Fruit fly (Drosophila melanogaster): Measurements from ENCODE around the gene CG14543.
A peak's percentile ranks its signal among the peaks of the same experiment; 100 is the strongest.

The CG14543 gene

DNA sequence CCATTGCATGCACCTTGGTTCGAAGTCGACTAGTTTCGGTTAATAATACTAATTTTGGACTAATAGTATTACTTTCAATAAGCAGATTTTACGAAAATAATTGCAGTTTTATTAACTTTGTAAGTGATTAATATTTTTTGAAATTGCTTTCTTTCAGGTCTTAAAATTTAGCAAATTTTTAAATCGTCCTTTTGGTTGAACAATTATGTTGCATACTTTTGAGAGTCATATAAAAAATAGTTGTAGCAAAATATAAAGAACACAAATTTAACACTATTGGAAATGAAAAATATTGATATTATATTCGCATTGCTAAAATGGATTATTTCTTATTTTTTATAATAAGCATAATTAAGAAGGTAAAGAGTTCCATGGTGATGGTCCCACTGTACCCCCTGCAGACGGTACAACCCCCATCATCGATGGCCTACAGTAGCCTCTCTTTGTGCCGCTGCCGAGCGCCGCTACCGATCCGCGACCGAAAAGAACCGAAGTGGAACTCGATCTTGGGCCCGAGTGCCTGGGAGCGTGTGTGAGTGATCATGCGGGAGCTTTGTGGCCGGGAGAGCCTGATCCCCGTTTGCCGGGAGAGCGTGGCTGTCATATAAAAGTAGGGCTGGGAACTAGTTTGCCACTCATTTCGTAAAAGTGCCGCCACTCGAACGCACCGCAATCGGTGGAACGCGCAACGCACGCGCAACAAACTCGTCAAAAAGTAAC, 35.1 kb upstream of the CG14543 start (continued):
- TF ChIP-seq tx (GFP tag; optimal IDR thresholded peaks at IDR 0.05) = peak; percentile 76
- peak; percentile 63; the same call in 2 of the 3 replicates for TF ChIP-seq CG14050 (GFP tag; IDR thresholded peaks at IDR 0.05)
- TF ChIP-seq HmgD (GFP tag; optimal IDR thresholded peaks at IDR 0.05) = no peak
- TF ChIP-seq CG18262 (tag; optimal IDR thresholded peaks at IDR 0.05) = peak; percentile 99
- TF ChIP-seq exex (tag; optimal IDR thresholded peaks at IDR 0.05) = peak; percentile 66
- peak; percentile 91 for TF ChIP-seq twi (tag; optimal IDR thresholded peaks at IDR 0.05)
- TF ChIP-seq peb (GFP tag; IDR thresholded peaks at IDR 0.05) = peak; percentile 71
- TF ChIP-seq Rx (GFP tag; IDR thresholded peaks at IDR 0.05) = peak; percentile 37; the same call in 1 of the 2 replicates
- no peak for TF ChIP-seq Dll (GFP tag; IDR thresholded peaks at IDR 0.05; ENCODE audit: partially characterized antibody)
- TF ChIP-seq pb (GFP tag; optimal IDR thresholded peaks at IDR 0.05) = peak; percentile 25
- TF ChIP-seq seq (GFP tag; IDR thresholded peaks at IDR 0.05) = peak; percentile 80
- peak; percentile 81 for TF ChIP-seq Aef1 (GFP tag; IDR thresholded peaks at IDR 0.05)
- TF ChIP-seq CTCF (GFP tag; optimal IDR thresholded peaks at IDR 0.05) = peak; percentile 49
- TF ChIP-seq gt (GFP tag; IDR thresholded peaks at IDR 0.05) = peak; percentile 39; the same call in 1 of the 2 replicates
- TF ChIP-seq Hr39 (optimal IDR thresholded peaks at IDR 0.05) = no peak
- TF ChIP-seq HmgZ (tag; optimal IDR thresholded peaks at IDR 0.05) = peak; percentile 71
- peak; percentile 83 for TF ChIP-seq tap (tag; optimal IDR thresholded peaks at IDR 0.05)
- TF ChIP-seq MTF-1 (GFP tag; optimal IDR thresholded peaks at IDR 0.05; ENCODE audit: borderline replicate concordance) = peak; percentile 10
- peak; percentile 8 for TF ChIP-seq Nf-YC (tag; optimal IDR thresholded peaks at IDR 0.05)
- peak; percentile 31 for TF ChIP-seq CG15514 (GFP tag; optimal IDR thresholded peaks at IDR 0.05)
- TF ChIP-seq schlank (tag; optimal IDR thresholded peaks at IDR 0.05) = peak; percentile 31
- peak; percentile 98 for TF ChIP-seq Ssrp (tag; optimal IDR thresholded peaks at IDR 0.05)
- TF ChIP-seq eve (GFP tag; optimal IDR thresholded peaks at IDR 0.05) = no peak
- peak; percentile 95 for TF ChIP-seq CG1602 (GFP tag; optimal IDR thresholded peaks at IDR 0.05)
- peak; percentile 84 for TF ChIP-seq CG18764 (GFP tag; optimal IDR thresholded peaks at IDR 0.05)
- peak; percentile 63 for TF ChIP-seq CG3838 (GFP tag; optimal IDR thresholded peaks at IDR 0.05)
- peak; percentile 57 for TF ChIP-seq CG17912 (GFP tag; optimal IDR thresholded peaks at IDR 0.05)
- peak; percentile 94 for TF ChIP-seq Camta (GFP tag; optimal IDR thresholded peaks at IDR 0.05)
- no peak for TF ChIP-seq ato (GFP tag; IDR thresholded peaks at IDR 0.05; ENCODE audit: partially characterized antibody)
- TF ChIP-seq crp (GFP tag; optimal IDR thresholded peaks at IDR 0.05) = peak; percentile 1 to 66
- TF ChIP-seq dpn (GFP tag; optimal IDR thresholded peaks at IDR 0.05) = peak; percentile 87
- TF ChIP-seq pita (GFP tag; optimal IDR thresholded peaks at IDR 0.05) = no peak
- TF ChIP-seq Abd-B (GFP tag; optimal IDR thresholded peaks at IDR 0.05) = peak; percentile 93
- TF ChIP-seq Blimp-1 (GFP tag; optimal IDR thresholded peaks at IDR 0.05) = peak; percentile 92
- TF ChIP-seq kay (GFP tag; optimal IDR thresholded peaks at IDR 0.05) = peak; percentile 71
- no peak; the same call in 2 of the 3 replicates for TF ChIP-seq HLH4C (GFP tag; IDR thresholded peaks at IDR 0.05; ENCODE audit: partially characterized antibody)
- TF ChIP-seq crc (GFP tag; optimal IDR thresholded peaks at IDR 0.05) = peak; percentile 84
- peak; percentile 34 for TF ChIP-seq her (GFP tag; optimal IDR thresholded peaks at IDR 0.05)
- TF ChIP-seq CG11247 (GFP tag; IDR thresholded peaks at IDR 0.05) = no peak; the same call in 1 of the 2 replicates
- peak; percentile 83 for TF ChIP-seq ssp (GFP tag; IDR thresholded peaks at IDR 0.05)
- peak; percentile 97 for TF ChIP-seq CG18619 (GFP tag; optimal IDR thresholded peaks at IDR 0.05)
- TF ChIP-seq p53 (GFP tag; optimal IDR thresholded peaks at IDR 0.05) = peak; percentile 52
- TF ChIP-seq danr (GFP tag; IDR thresholded peaks at IDR 0.05) = peak; percentile 83
- peak; percentile 90 for TF ChIP-seq CG11093 (GFP tag; IDR thresholded peaks at IDR 0.05)
- TF ChIP-seq unc-4 (GFP tag; IDR thresholded peaks at IDR 0.05; ENCODE audit: partially characterized antibody) = no peak
- peak; percentile 73 for TF ChIP-seq Doc2 (GFP tag; IDR thresholded peaks at IDR 0.05)
- TF ChIP-seq Lpt (GFP tag; optimal IDR thresholded peaks at IDR 0.05) = no peak
- TF ChIP-seq CG34376 (GFP tag; optimal IDR thresholded peaks at IDR 0.05) = peak; percentile 56
- peak; percentile 86 for TF ChIP-seq Fer1 (GFP tag; optimal IDR thresholded peaks at IDR 0.05)
- peak; percentile 86 for TF ChIP-seq CG4404 (GFP tag; IDR thresholded peaks at IDR 0.05)
